Fruit fly (Drosophila melanogaster): ENCODE results near the gene croc.

DNA sequence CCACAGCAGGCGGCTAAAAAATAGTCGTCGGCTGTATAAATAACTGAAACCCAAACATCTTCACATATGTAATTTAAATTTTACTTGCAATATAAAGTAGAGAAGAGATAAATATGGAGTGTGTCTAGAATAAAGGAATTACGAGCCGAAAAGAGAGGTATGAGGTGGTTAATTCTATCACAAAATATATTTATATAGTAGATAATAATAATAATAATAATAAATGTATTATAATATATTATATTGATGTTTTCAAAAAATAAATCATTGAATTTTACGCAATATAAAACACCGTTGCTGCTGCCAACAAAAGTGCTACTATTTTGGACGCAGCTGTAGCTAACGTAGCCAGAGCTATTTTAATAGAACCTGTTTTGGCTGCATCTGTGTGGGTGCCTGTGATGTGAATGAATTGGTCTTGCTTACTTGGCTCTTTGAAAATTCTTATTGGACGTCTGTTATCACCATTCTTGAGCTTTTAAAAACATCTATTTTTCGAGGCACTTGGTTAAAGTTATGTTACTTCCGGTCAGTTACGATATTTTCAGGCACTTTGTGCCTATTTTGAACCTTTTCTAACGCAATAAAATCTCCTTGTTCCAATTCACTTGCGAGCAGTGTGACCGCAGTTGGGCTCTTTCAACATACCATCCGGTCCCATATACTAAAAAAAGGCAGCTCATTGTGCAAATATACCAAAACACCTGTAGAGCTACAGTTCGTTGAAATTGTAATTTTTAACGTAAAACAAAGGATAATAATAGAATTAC lies 20.8 kb upstream of the croc start, which contains the start of gene Hr78:
- no peak for TF ChIP-seq Myc (optimal IDR thresholded peaks at IDR 0.05)
- TF ChIP-seq ttk (optimal IDR thresholded peaks at IDR 0.05): no peak
- TF ChIP-seq insv (optimal IDR thresholded peaks at IDR 0.05): no peak
